Fruit fly (Drosophila melanogaster): Measurements from ENCODE around the gene CG34290.

DNA sequence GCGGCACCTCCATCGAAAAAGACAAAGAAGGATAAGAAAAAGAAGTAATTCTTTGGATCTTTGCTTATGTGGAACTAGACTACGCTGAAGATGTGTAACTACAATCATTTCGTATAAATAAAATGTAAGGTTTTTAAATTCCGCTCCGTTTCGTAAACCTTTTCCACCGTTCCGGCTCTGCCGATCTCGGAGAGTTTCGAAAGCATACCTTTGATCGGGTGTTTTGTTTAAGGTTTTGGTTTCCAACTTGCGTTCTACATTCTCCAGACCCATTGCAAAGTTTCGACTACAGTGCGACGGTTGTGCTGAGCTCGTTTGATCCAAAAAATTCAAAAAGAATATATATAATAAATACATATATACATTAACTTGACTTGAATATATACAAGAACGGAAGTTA, 47.0 kb upstream of the CG34290 start, which contains the start of gene CG6432:
- TF ChIP-seq CG8478 (optimal IDR thresholded peaks at IDR 0.05) (no peak), CTCF (optimal IDR thresholded peaks at IDR 0.05) (no peak)

Measured in S2 (cell line).